Fruit fly (Drosophila melanogaster) whole organism: ENCODE data around the gene CG12716.

ENCODE experiments used
- CG8478 ChIP-seq: fragments of >200 bp; optimal IDR thresholded peaks from 2 replicates; lab custom pipeline; 2018; ENCODE audit warnings: inconsistent platforms
- Dll ChIP-seq: fragments of >200 bp; optimal IDR thresholded peaks from 2 replicates; lab custom pipeline; 2017
- EcR ChIP-seq, 2 experiments: fragments of >200 bp; optimal IDR thresholded peaks; 2 replicates each; lab custom pipeline; 2017; ENCODE audit warnings: missing biosample characterization in 2 of 2, missing genetic modification characterization in 2 of 2, missing genetic modification reagents in 2 of 2
- pan ChIP-seq: fragments of >200 bp; optimal IDR thresholded peaks from 2 replicates; lab custom pipeline; 2017
- psq ChIP-seq: fragments of >200 bp; optimal IDR thresholded peaks from 2 replicates; lab custom pipeline; 2017
- usp ChIP-seq: fragments of >200 bp; optimal IDR thresholded peaks from 2 replicates; lab custom pipeline; 2017; ENCODE audit warnings: missing biosample characterization, missing genetic modification characterization, mixed read lengths

CG12716 gene

DNA sequence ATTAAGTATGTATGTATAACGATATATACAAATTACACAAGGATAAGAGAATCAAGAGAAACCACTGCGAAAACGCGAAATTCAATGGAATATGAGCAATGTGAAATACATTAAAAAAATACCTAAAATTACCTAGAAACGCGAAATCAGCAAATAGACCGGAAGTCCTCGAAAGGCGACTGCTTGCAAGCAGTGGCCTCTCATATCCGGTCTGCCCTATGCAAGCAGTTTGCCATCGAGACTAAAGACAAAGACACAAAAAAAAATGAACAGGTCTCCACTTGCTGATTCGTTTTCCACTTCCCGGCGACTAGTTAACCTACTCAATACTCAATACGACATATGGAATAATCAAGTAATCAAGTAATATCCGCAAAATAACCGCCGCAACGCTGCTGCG is 28.4 kb downstream of the CG12716 start:
- TF ChIP-seq psq (lab: Kevin White, UChicago) (no peak), Dll (no peak), EcR (GFP tag; optimal IDR thresholded peaks at IDR 0.05; lab: Kevin White, UChicago) (no peak), pan (lab: Kevin White, UChicago) (no peak), usp (no peak), CG8478 (lab: Kevin White, UChicago) (no peak)

DNA sequence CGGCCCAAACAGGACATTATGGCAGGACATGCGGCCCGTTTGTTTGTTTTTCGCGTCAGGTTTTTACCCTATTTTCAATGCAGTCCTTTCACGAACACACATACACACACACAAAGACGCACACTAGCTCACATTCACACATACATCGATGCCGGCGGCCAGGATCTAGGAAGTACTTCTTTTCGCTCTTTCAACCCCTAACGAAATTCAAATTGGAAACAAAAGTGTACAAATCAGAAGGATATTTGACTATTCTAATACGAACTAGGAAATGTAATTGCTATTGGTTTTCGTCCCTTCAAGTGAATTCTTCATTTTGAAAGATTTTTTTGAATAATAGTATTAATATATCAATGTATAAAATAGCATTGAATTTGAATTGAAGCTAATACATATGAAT is 35.6 kb downstream of the CG12716 start:
- TF ChIP-seq Dll (no peak), CG8478 (lab: Kevin White, UChicago) (no peak)

DNA sequence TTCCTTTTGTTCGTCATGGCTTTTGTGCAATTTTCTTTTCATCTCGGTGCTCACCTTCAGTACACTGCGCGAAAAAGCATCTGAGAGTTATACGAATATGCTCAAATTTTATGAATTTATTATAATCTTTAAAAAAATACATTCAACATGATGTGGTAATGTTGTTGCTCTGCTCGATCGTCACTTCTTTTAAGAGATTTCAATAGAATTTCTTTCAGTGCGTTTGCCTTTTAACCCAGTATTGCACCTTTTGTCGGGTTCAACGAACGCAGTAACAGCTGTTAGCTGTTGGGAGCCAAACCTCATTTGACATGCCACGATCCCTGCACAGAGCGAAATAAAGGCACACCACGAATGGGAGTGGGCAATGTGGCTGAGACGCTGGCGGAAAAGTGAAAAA is 36.1 kb downstream of the CG12716 start:
- no peak for TF ChIP-seq pan (lab: Kevin White, UChicago)
- TF ChIP-seq EcR (GFP tag; optimal IDR thresholded peaks at IDR 0.05; lab: Kevin White, UChicago) = no peak
- TF ChIP-seq Dll = no peak
- TF ChIP-seq CG8478 (lab: Kevin White, UChicago) = no peak
- no peak for TF ChIP-seq usp
- TF ChIP-seq psq (lab: Kevin White, UChicago) = no peak

DNA sequence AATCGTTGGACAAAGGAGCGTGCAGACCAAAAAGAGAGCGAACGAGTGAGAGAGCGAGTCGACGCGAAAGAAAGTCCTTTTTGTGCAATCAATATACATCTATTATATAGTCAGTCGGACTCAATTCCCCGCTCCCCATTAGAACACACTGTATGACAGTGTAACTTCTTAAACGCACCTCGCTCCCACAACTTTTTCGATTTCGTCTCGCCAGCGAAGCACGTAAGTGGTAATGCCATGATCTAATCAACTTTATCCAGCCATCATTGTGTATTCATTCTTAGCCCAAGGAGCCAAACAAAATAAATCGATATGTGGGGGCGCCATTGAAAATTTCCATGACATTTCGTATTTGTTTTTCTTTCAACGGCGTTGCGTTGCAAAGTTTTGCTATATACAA is 37.0 kb downstream of the CG12716 start:
- TF ChIP-seq CG8478 (lab: Kevin White, UChicago) (no peak), usp (no peak), psq (lab: Kevin White, UChicago) (no peak), pan (lab: Kevin White, UChicago) (no peak), EcR (GFP tag; optimal IDR thresholded peaks at IDR 0.05; lab: Kevin White, UChicago) (no peak), Dll (no peak)

DNA sequence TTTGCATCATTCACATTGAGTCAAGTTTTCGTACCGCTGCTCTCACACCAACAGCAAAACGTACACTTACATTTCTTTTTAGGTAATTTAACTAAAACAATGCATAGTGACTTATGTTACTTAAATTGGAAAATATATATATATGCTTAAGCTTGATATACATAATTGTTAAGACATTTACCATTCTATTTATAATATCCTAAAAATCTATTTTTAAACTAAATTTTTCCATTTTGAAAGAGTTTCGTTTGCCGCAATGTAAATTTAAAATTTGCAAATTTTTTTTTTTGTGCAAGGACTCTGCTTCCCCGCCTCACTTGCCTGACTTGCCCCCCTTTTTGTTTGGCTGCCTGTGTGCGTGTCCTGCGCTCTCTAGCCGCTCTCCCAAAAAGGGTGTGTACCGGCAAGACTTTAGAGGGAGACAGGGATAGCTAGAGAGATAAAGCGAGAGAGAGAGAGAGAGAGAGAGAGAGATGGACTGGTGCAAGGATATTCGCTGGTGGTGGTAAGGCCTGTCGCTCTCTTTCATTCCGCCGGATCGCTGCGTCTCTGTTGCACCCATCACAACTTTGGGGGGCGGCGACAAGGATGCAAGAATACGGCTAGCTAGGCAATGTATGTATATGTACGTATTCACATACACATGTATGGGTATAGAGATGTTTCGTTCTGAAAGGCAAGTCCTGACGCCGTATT is 38.1 kb downstream of the CG12716 start:
- TF ChIP-seq usp = no peak
- no peak for TF ChIP-seq pan (lab: Kevin White, UChicago)
- TF ChIP-seq psq (lab: Kevin White, UChicago) = no peak
- TF ChIP-seq CG8478 (lab: Kevin White, UChicago) = no peak

DNA sequence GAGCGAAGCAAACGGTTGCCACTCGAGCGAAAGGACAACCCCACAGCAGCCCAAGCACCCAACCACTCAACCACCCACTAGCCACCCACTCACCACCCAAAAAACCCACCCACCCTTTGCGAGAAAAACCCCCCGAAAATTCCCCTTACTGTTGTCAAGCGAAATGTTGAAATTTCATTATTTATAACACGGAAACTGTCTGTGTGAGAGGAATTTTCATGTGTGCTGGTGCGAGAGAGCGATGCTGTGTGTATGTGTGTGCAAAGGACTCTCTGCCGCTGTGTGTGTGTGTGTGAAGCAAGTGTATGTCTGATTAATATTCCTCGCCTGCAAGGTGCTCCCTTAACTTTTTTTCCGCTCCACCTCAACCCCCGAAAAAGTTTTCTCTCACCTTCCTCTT is 46.2 kb downstream of the CG12716 start:
- no peak for TF ChIP-seq psq (lab: Kevin White, UChicago)

DNA sequence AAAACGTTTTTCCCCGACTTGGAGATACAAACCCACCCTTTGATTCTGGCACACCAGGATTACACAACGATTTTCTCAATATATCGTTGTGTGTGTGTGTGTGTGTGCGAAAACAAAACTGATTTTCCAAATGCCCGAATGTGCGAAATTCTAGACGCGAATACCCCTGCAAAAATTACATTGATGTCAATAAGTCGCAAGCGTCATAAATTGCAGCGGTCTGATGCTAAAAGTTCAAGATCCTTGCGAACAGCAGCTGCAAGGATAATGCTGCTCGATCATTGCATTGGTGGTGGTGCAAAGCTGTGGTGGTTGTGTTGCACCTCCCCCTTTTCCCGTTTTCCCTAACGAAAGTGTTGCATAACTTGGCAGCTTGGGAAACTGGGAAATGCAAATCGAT is 48.4 kb downstream of the CG12716 start:
- TF ChIP-seq psq (lab: Kevin White, UChicago) = no peak
- no peak for TF ChIP-seq Dll
- no peak for TF ChIP-seq usp
- TF ChIP-seq EcR (GFP tag; optimal IDR thresholded peaks at IDR 0.05; lab: Kevin White, UChicago) = no peak
- TF ChIP-seq pan (lab: Kevin White, UChicago) = no peak
- no peak for TF ChIP-seq CG8478 (lab: Kevin White, UChicago)

DNA sequence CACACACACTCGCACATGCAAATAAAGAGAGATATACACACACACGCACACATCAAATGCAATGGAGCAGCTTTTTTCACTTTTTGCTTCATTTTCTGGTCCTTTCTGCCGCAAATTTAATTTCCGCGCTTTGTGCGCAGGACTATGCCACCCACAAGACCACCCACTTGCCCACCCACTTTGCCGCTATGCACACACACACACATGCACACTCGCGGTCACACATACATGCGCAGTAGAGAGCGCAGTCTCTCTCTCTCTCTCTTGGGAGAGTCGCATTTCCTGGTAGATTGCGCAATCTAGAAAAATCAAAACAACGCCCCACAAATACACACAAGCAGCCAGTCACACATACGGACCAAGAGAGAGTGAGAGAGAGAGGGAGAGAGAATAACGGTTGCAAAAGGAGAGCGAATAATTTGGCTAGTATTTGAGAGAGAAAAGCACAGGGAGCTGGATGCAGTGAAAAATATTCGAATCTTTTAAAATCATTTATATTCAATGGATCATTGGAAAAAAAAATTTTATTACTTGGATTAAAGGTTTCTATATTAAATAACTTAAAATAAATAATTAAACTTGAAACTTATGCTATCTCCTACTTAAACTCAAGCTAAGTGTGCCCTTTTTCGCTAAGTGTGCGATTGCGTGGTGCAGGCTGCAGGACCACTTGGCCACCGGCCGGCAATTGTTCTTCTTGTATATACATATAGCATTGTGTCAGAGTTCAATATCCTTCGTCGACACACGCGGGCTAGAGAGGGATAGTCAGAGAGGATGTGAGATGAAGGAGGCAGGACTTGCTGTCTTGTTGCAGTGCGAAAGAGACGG is 50.4 kb downstream of the CG12716 start:
- TF ChIP-seq CG8478 (lab: Kevin White, UChicago) (no peak), psq (lab: Kevin White, UChicago) (no peak)
